Worm (Caenorhabditis elegans) whole organism, mixed stage, embryonic: ENCODE data around the gene dos-1.

Source experiments
- M03D4.4 ChIP-seq: sonication (generic microtip); optimal IDR thresholded peaks from 2 replicates; lab custom pipeline; 2017; ENCODE audit warnings: mild to moderate bottlenecking, missing genetic modification characterization, missing compliant biosample characterization
- bed-3 ChIP-seq: fragments of 200-800 bp; sonication (Bioruptor generic); optimal IDR thresholded peaks from 3 replicates; lab custom pipeline; 2018; ENCODE audit warnings: mild to moderate bottlenecking, missing genetic modification characterization, moderate library complexity, missing compliant biosample characterization
- blmp-1 ChIP-seq: fragments of 150-350 bp; optimal IDR thresholded peaks from 2 replicates; lab custom pipeline; 2014; ENCODE audit warnings: missing biosample characterization, missing genetic modification characterization
- ceh-39 ChIP-seq: fragments of 150-350 bp; optimal IDR thresholded peaks from 2 replicates; lab custom pipeline; 2014; ENCODE audit warnings: missing biosample characterization, missing genetic modification characterization
- ceh-43 ChIP-seq: fragments of 200-800 bp; sonication (Bioruptor generic); optimal IDR thresholded peaks from 2 replicates; lab custom pipeline; 2018; ENCODE audit warnings: mild to moderate bottlenecking, missing genetic modification characterization, moderate library complexity, missing compliant biosample characterization
- ceh-83 ChIP-seq: fragments of 200-800 bp; sonication (Bioruptor generic); optimal IDR thresholded peaks from 2 replicates; lab custom pipeline; 2018; ENCODE audit warnings: mild to moderate bottlenecking, missing genetic modification characterization, missing compliant biosample characterization
- ces-1 ChIP-seq: fragments of 150-350 bp; optimal IDR thresholded peaks from 2 replicates; lab custom pipeline; 2014; ENCODE audit warnings: missing biosample characterization, missing genetic modification reagents, missing genetic modification characterization
- cnd-1 ChIP-seq: fragments of 200-800 bp; sonication (Bioruptor generic); optimal IDR thresholded peaks from 2 replicates; lab custom pipeline; 2018; ENCODE audit warnings: mild to moderate bottlenecking, missing genetic modification characterization, missing compliant biosample characterization
- elt-1 ChIP-seq: sonication (generic microtip); optimal IDR thresholded peaks from 2 replicates; lab custom pipeline; 2017; ENCODE audit warnings: missing genetic modification characterization, mild to moderate bottlenecking, missing compliant biosample characterization, antibody characterized with exemption, moderate library complexity, borderline replicate concordance; ENCODE audit not compliant: insufficient read depth
- elt-3 ChIP-seq: fragments of 150-350 bp; optimal IDR thresholded peaks from 2 replicates; lab custom pipeline; 2014; ENCODE audit warnings: missing biosample characterization, missing genetic modification characterization
- flh-1 ChIP-seq: fragments of 200-800 bp; sonication (Bioruptor generic); optimal IDR thresholded peaks from 2 replicates; lab custom pipeline; 2018; ENCODE audit warnings: mild to moderate bottlenecking, missing genetic modification characterization, moderate library complexity, missing compliant biosample characterization
- ham-2 ChIP-seq: fragments of 200-800 bp; sonication (Bioruptor generic); optimal IDR thresholded peaks from 2 replicates; lab custom pipeline; 2018; ENCODE audit warnings: mild to moderate bottlenecking, missing genetic modification characterization, missing compliant biosample characterization
- hlh-1 ChIP-seq: fragments of 150-350 bp; optimal IDR thresholded peaks from 2 replicates; lab custom pipeline; 2014; ENCODE audit warnings: missing biosample characterization, missing genetic modification reagents, missing genetic modification characterization
- lin-13 ChIP-seq: fragments of 150-350 bp; optimal IDR thresholded peaks from 2 replicates; lab custom pipeline; 2014; ENCODE audit warnings: missing biosample characterization, missing genetic modification characterization
- lin-32 ChIP-seq: fragments of 200-800 bp; sonication (Bioruptor generic); optimal IDR thresholded peaks from 2 replicates; lab custom pipeline; 2018; ENCODE audit warnings: mild to moderate bottlenecking, missing genetic modification characterization, missing compliant biosample characterization
- lsy-2 ChIP-seq: fragments of 150-350 bp; optimal IDR thresholded peaks from 2 replicates; lab custom pipeline; 2014; ENCODE audit warnings: missing biosample characterization, missing genetic modification characterization
- mab-5 ChIP-seq: fragments of 150-350 bp; optimal IDR thresholded peaks from 2 replicates; lab custom pipeline; 2014; ENCODE audit warnings: missing biosample characterization, missing genetic modification characterization
- mls-2 ChIP-seq: sonication (generic microtip); optimal IDR thresholded peaks from 2 replicates; lab custom pipeline; 2016; ENCODE audit warnings: mild to moderate bottlenecking, missing genetic modification characterization, moderate library complexity, missing compliant biosample characterization
- nhr-12 ChIP-seq: fragments of 150-350 bp; optimal IDR thresholded peaks from 2 replicates; lab custom pipeline; 2014; ENCODE audit warnings: missing biosample characterization, missing genetic modification characterization
- nhr-2 ChIP-seq: fragments of 150-350 bp; optimal IDR thresholded peaks from 2 replicates; lab custom pipeline; 2014; ENCODE audit warnings: missing biosample characterization, missing genetic modification characterization
- nhr-237 ChIP-seq: fragments of 150-350 bp; optimal IDR thresholded peaks from 2 replicates; lab custom pipeline; 2014; ENCODE audit warnings: missing biosample characterization, missing genetic modification characterization
- nhr-76 ChIP-seq: sonication (generic microtip); optimal IDR thresholded peaks from 2 replicates; lab custom pipeline; 2017; ENCODE audit warnings: missing biosample characterization, missing genetic modification characterization
- pha-4 ChIP-seq: fragments of 150-350 bp; optimal IDR thresholded peaks from 2 replicates; lab custom pipeline; 2018; ENCODE audit warnings: missing biosample characterization, missing genetic modification reagents, missing genetic modification characterization
- snpc-4 ChIP-seq: fragments of 150-350 bp; optimal IDR thresholded peaks from 2 replicates; lab custom pipeline; 2014; ENCODE audit warnings: missing biosample characterization, missing genetic modification characterization
- tbx-8 ChIP-seq: fragments of 200-800 bp; sonication (Bioruptor generic); optimal IDR thresholded peaks from 2 replicates; lab custom pipeline; 2018; ENCODE audit warnings: mild to moderate bottlenecking, missing genetic modification characterization, moderate library complexity, missing compliant biosample characterization
- unc-120 ChIP-seq: sonication (generic microtip); optimal IDR thresholded peaks from 2 replicates; lab custom pipeline; 2017; ENCODE audit warnings: missing genetic modification characterization, missing compliant biosample characterization; ENCODE audit not compliant: poor library complexity, severe bottlenecking
- unc-39 ChIP-seq: fragments of 150-350 bp; optimal IDR thresholded peaks from 2 replicates; lab custom pipeline; 2014; ENCODE audit warnings: missing biosample characterization, missing genetic modification characterization
- unc-62 ChIP-seq: fragments of 150-350 bp; optimal IDR thresholded peaks from 2 replicates; lab custom pipeline; 2014; ENCODE audit warnings: missing biosample characterization, missing genetic modification reagents, missing genetic modification characterization
- zip-8 ChIP-seq: fragments of 150-350 bp; optimal IDR thresholded peaks from 2 replicates; lab custom pipeline; 2014; ENCODE audit warnings: missing biosample characterization, missing genetic modification characterization

The dos-1 gene

DNA sequence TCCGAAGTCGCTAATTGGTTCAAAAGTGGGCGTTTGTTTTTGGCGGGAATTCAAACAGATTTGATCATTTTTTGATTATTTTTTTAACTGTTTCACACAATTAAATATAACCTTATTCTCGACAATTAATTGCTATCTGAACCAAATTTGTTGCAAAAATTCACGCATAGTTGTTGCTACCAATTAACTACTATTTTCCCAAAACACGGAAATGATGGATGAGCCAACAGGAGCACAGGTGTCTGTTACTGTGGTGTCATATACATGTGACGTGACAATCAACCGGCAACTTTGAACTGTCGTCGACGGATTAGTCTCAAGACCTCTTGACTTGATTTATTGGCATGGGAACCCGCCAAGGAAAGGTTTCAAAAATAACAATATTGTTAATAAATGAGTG is 31.0 kb upstream of the dos-1 start:
- TF ChIP-seq lin-32 (no peak), nhr-2 (tag; lab: Kevin White, UChicago) (peak; percentile 90), elt-1 (tag; lab: Kevin White, UChicago) (no peak), zip-8 (tag; lab: Kevin White, UChicago) (no peak), nhr-237 (tag; lab: Kevin White, UChicago) (no peak), unc-62 (GFP tag; lab: Kevin White, UChicago) (peak; percentile 13)

- TF ChIP-seq unc-39 (no peak), mab-5 (tag; lab: Kevin White, UChicago) (no peak), pha-4 (tag; lab: Kevin White, UChicago) (no peak), ces-1 (GFP tag; lab: Kevin White, UChicago) (no peak), elt-1 (tag; lab: Kevin White, UChicago) (no peak), hlh-1 (no peak), cnd-1 (tag; lab: Kevin White, UChicago) (no peak), tbx-8 (no peak), flh-1 (GFP tag; lab: Kevin White, UChicago) (no peak), blmp-1 (tag; lab: Kevin White, UChicago) (no peak), lin-32 (no peak), mls-2 (tag; lab: Kevin White, UChicago) (no peak), unc-62 (GFP tag; lab: Kevin White, UChicago) (no peak), nhr-76 (tag; lab: Kevin White, UChicago) (no peak), M03D4.4 (tag; lab: Kevin White, UChicago) (no peak), bed-3 (GFP tag; lab: Kevin White, UChicago) (no peak), snpc-4 (tag; lab: Kevin White, UChicago) (no peak)
Observed at ce11 chrIII:9075539-9075938, 28.2 kb upstream of the dos-1 start, which contains the start of gene F02A9.7. Gene F02A9.7, minus strand, starts transcription at chrIII:9075639.

ce11 chrIII:9077708-9078107 is 26.0 kb upstream of the dos-1 start, which contains the start of gene F02A9.1:
Gene F02A9.1, minus strand, starts transcription at chrIII:9077808.
- TF ChIP-seq ceh-39 (tag; lab: Kevin White, UChicago) (no peak), flh-1 (GFP tag; lab: Kevin White, UChicago) (no peak), unc-39 (no peak), lsy-2 (tag; lab: Kevin White, UChicago) (no peak)
- TF ChIP-seq, all 35 proteins: peak for 0

DNA sequence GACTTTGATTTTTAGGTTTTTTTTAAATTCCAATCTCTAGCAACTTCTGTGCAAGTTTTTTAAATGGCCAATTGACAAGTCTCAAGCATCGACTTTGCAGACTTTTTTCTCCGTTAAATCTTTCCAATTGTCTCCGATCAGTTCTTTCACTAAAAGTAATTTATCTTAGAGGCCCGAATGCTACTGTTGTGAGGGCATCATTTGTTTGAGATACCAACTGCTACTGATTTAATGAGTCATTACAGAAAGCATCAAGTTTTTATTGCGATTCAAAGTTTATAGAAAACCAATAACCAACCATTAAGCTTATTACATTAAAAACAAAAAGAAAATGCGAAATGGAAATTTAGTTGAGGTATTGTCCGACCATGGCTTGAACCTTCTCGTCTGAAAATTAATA is 23.6 kb upstream of the dos-1 start:
- TF ChIP-seq mls-2 (tag; lab: Kevin White, UChicago): peak; percentile 2
- no peak for TF ChIP-seq ces-1 (GFP tag; lab: Kevin White, UChicago)
- no peak for TF ChIP-seq mab-5 (tag; lab: Kevin White, UChicago)
- no peak for TF ChIP-seq nhr-2 (tag; lab: Kevin White, UChicago)
- TF ChIP-seq lsy-2 (tag; lab: Kevin White, UChicago): no peak
- no peak for TF ChIP-seq elt-1 (tag; lab: Kevin White, UChicago)
- no peak for TF ChIP-seq snpc-4 (tag; lab: Kevin White, UChicago)

DNA sequence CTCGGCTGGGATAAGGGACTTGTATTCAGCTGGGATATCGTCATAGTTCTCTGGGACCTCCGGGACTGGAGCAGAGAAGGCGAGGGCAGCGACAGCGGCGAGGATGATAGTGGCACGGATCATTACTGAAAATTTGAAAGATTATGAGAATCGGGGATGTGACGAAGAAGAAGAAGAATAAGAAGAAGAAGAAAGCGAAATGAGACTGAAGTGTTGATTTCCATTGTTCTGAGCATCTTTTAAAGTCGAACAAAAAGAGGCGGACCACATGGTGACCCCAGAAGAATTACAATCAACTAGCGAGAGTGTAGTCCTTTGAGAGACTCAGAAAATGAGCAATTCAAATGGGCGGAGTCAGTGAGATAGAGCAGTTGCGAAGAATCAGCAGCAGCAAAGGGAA is 22.7 kb upstream of the dos-1 start, which contains the start of gene far-1:
far-1 (minus strand) TSS at position 125 of the 400 bp plus-strand sequence.
- TF ChIP-seq unc-120 (tag; lab: Kevin White, UChicago) (peak; percentile 63), M03D4.4 (tag; lab: Kevin White, UChicago) (peak; percentile 8), pha-4 (tag; lab: Kevin White, UChicago) (no peak), hlh-1 (peak; percentile 57), nhr-237 (tag; lab: Kevin White, UChicago) (no peak), nhr-12 (no peak), lin-32 (no peak), lin-13 (tag; lab: Kevin White, UChicago) (no peak), ceh-83 (GFP tag; lab: Kevin White, UChicago) (no peak), elt-1 (tag; lab: Kevin White, UChicago) (no peak), ces-1 (GFP tag; lab: Kevin White, UChicago) (no peak), unc-62 (GFP tag; lab: Kevin White, UChicago) (peak; percentile 58), ceh-43 (GFP tag; lab: Kevin White, UChicago) (no peak), elt-3 (tag; lab: Kevin White, UChicago) (no peak), mab-5 (tag; lab: Kevin White, UChicago) (no peak), ham-2 (GFP tag; lab: Kevin White, UChicago) (no peak), zip-8 (tag; lab: Kevin White, UChicago) (no peak)
